Fruit fly (Drosophila melanogaster): ENCODE data around the gene Nup93-2.

The Nup93-2 gene

dm6 chr3R:14901408-14902352 is 3.5 kb upstream of the Nup93-2 start, which contains the start of gene RpS5b (continued):
- TF ChIP-seq CG12659 (GFP tag; optimal IDR thresholded peaks at IDR 0.05) (peak; percentile 41), Fer3 (tag; optimal IDR thresholded peaks at IDR 0.05) (peak; percentile 3), cwo (GFP tag; optimal IDR thresholded peaks at IDR 0.05) (peak; percentile 32), phol (tag; optimal IDR thresholded peaks at IDR 0.05) (peak; percentile 75), lola (GFP tag; optimal IDR thresholded peaks at IDR 0.05) (no peak), CG2116 (GFP tag; optimal IDR thresholded peaks at IDR 0.05) (peak; percentile 97), Doc2 (GFP tag; IDR thresholded peaks at IDR 0.05) (no peak), CG10431 (GFP tag; optimal IDR thresholded peaks at IDR 0.05) (no peak), CG11504 (tag; optimal IDR thresholded peaks at IDR 0.05) (no peak), crp (GFP tag; optimal IDR thresholded peaks at IDR 0.05) (no peak), Pdp1 (GFP tag; optimal IDR thresholded peaks at IDR 0.05) (peak in 1 of 2 experiments; percentile 25), CG11456 (GFP tag; IDR thresholded peaks at IDR 0.05) (no peak), Awh (GFP tag; IDR thresholded peaks at IDR 0.05) (no peak), Med (GFP tag) (peak; percentile 53), E2f2 (GFP tag; IDR thresholded peaks at IDR 0.05) (peak; percentile 86), Myb (GFP tag; optimal IDR thresholded peaks at IDR 0.05) (peak; percentile 78)

- TF ChIP-seq CG11723 (GFP tag; optimal IDR thresholded peaks at IDR 0.05) (no peak), Atf3 (GFP tag; optimal IDR thresholded peaks at IDR 0.05) (no peak), Dek (tag; optimal IDR thresholded peaks at IDR 0.05) (no peak), H2.0 (GFP tag; IDR thresholded peaks at IDR 0.05) (no peak), Ssrp (tag; optimal IDR thresholded peaks at IDR 0.05) (no peak), D (optimal IDR thresholded peaks at IDR 0.05) (no peak), D (GFP tag; optimal IDR thresholded peaks at IDR 0.05) (no peak)
Measured at dm6 chr3R:14900177-14900576, 2.0 kb upstream of the Nup93-2 start, which contains the start of gene VhaPPA1-2. VhaPPA1-2 (minus strand) TSS chr3R:14900277.

- TF ChIP-seq CG14667 (GFP tag; IDR thresholded peaks at IDR 0.05): no peak
- no peak for TF ChIP-seq otp (GFP tag; IDR thresholded peaks at IDR 0.05)
- peak; percentile 3; the same call in 1 of the 2 replicates for TF ChIP-seq MBD-R2 (GFP tag; IDR thresholded peaks at IDR 0.05)
- TF ChIP-seq Sin3A (optimal IDR thresholded peaks at IDR 0.05): peak; percentile 20
- TF ChIP-seq gfzf (GFP tag; optimal IDR thresholded peaks at IDR 0.05): peak; percentile 5
- peak; percentile 11 for TF ChIP-seq pita (GFP tag; optimal IDR thresholded peaks at IDR 0.05)
Measured at dm6 chr3R:14894783-14894883, 3.5 kb downstream of the Nup93-2 start, which contains the start of gene CG14860. CG14860 (plus strand) TSS chr3R:14894784.

dm6 chr3R:14893791-14894782 is 4.1 kb downstream of the Nup93-2 start, which contains the start of gene Dph2:
Dph2 (minus strand) TSS chr3R:14893954.
- TF ChIP-seq vnd (GFP tag; IDR thresholded peaks at IDR 0.05; ENCODE audit: partially characterized antibody) (no peak), gce (GFP tag; IDR thresholded peaks at IDR 0.05) (peak; percentile 60; the same call in 1 of the 3 replicates), kni (GFP tag; optimal IDR thresholded peaks at IDR 0.05) (peak; percentile 67), Deaf1 (tag; optimal IDR thresholded peaks at IDR 0.05) (no peak), hkb (optimal IDR thresholded peaks at IDR 0.05) (no peak), hkb (GFP tag; IDR thresholded peaks at IDR 0.05) (peak; percentile 82), CG11456 (GFP tag; IDR thresholded peaks at IDR 0.05) (peak; percentile 76), fu2 (GFP tag; optimal IDR thresholded peaks at IDR 0.05) (peak; percentile 17), otp (GFP tag; IDR thresholded peaks at IDR 0.05) (peak; percentile 54), CG31224 (GFP tag; IDR thresholded peaks at IDR 0.05) (peak; percentile 66), sens-2 (GFP tag; IDR thresholded peaks at IDR 0.05) (no peak), bbx (GFP tag; IDR thresholded peaks at IDR 0.05; ENCODE audit: partially characterized antibody) (peak; percentile 33; the same call in 1 of the 2 replicates), nerfin-1 (tag; optimal IDR thresholded peaks at IDR 0.05) (peak; percentile 57), HmgD (GFP tag; optimal IDR thresholded peaks at IDR 0.05) (peak; percentile 12), sob (GFP tag; IDR thresholded peaks at IDR 0.05) (peak; percentile 79), CG43689 (GFP tag; IDR thresholded peaks at IDR 0.05) (peak; percentile 68), Dbx (GFP tag; IDR thresholded peaks at IDR 0.05) (peak; percentile 81)

All from whole organism, embryonic.